Fruit fly (Drosophila melanogaster): ENCODE data around the gene CG4553.

DNA sequence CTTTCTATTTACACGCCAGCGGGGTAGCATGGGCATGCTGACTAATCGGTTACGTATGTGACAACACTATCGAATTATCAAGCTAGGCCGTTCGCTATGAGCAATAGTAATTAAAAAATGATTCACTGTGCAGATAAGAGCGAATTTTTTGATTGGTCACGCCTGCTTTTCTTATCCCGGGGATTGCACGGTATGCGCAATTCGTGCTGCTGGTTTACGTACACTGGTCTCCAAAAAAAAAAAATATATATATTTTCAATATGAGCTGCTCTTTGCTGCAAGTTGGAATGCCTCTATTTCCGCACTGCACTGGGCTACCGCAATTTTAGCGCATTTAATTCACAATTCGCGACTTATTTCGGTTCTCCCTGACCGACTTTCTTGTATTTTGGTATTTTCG lies 13.7 kb upstream of the CG4553 start:
- TF ChIP-seq CG6254 (GFP tag; optimal IDR thresholded peaks at IDR 0.05): no peak
- no peak for TF ChIP-seq eve (GFP tag; optimal IDR thresholded peaks at IDR 0.05)
- peak; percentile 20 for TF ChIP-seq tap (tag; optimal IDR thresholded peaks at IDR 0.05)
- no peak for TF ChIP-seq lab (GFP tag; optimal IDR thresholded peaks at IDR 0.05)
- TF ChIP-seq CG15696 (tag; optimal IDR thresholded peaks at IDR 0.05): no peak

All from whole organism, embryonic.